Fruit fly (Drosophila melanogaster) whole organism, embryonic: ENCODE results near the gene CG14111.

ENCODE experiments used
- Blimp-1 ChIP-seq: fragments of 200-800 bp; sonication (Bioruptor generic); optimal IDR thresholded peaks from 3 replicates; lab custom pipeline; 2018; ENCODE audit warnings: missing biosample characterization, missing genetic modification characterization, mild to moderate bottlenecking, moderate library complexity, missing genetic modification reagents
- CG1024 ChIP-seq: fragments of 200-800 bp; sonication (Bioruptor generic); IDR thresholded peaks from 2 replicates; pipeline ENCODE4 v1.3.6; 2022; ENCODE audit warnings: missing biosample characterization, missing genetic modification characterization
- CG11696 ChIP-seq: fragments of 200-800 bp; sonication (Bioruptor generic); IDR thresholded peaks from 2 replicates; pipeline ENCODE4 v1.3.6; 2022; ENCODE audit warnings: missing biosample characterization, missing genetic modification characterization
- CG13287 ChIP-seq: fragments of 200-800 bp; sonication (Bioruptor generic); IDR thresholded peaks from 2 replicates; pipeline ENCODE4 v1.3.6; 2022; ENCODE audit warnings: missing biosample characterization, missing genetic modification characterization; ENCODE audit not compliant: partially characterized antibody
- CG13624 ChIP-seq: fragments of 200-800 bp; sonication (Bioruptor generic); optimal IDR thresholded peaks from 2 replicates; lab custom pipeline; 2016; ENCODE audit warnings: missing biosample characterization, missing genetic modification characterization
- CG15011 ChIP-seq: fragments of 200-800 bp; sonication (Bioruptor generic); optimal IDR thresholded peaks from 3 replicates; lab custom pipeline; 2018; ENCODE audit warnings: missing biosample characterization, mild to moderate bottlenecking, missing genetic modification characterization
- CG15269 ChIP-seq: fragments of 200-800 bp; sonication (Bioruptor generic); optimal IDR thresholded peaks from 2 replicates; lab custom pipeline; 2018; ENCODE audit warnings: missing biosample characterization, mild to moderate bottlenecking, missing genetic modification characterization, moderate library complexity
- CG16815 ChIP-seq: fragments of 200-800 bp; sonication (Bioruptor generic); optimal IDR thresholded peaks from 3 replicates; lab custom pipeline; 2017; ENCODE audit warnings: missing biosample characterization, mild to moderate bottlenecking, missing genetic modification characterization
- CG17829 ChIP-seq: fragments of 200-800 bp; optimal IDR thresholded peaks from 2 replicates; lab custom pipeline; 2019; ENCODE audit warnings: missing biosample characterization, mild to moderate bottlenecking, missing genetic modification characterization, moderate library complexity
- CG18011 ChIP-seq: fragments of 200-800 bp; sonication (Bioruptor generic); optimal IDR thresholded peaks from 2 replicates; lab custom pipeline; 2017; ENCODE audit warnings: missing biosample characterization, missing genetic modification characterization, mild to moderate bottlenecking, moderate library complexity, missing genotype
- CG3065 ChIP-seq: fragments of 200-800 bp; sonication (Bioruptor generic); optimal IDR thresholded peaks from 2 replicates; lab custom pipeline; 2016; ENCODE audit warnings: missing biosample characterization, missing genetic modification characterization
- CG31365 ChIP-seq: fragments of 200-800 bp; sonication (Bioruptor generic); optimal IDR thresholded peaks from 2 replicates; lab custom pipeline; 2018; ENCODE audit warnings: missing biosample characterization, mild to moderate bottlenecking, missing genetic modification characterization
- CG5180 ChIP-seq: fragments of 200-800 bp; sonication (Bioruptor generic); optimal IDR thresholded peaks from 3 replicates; lab custom pipeline; 2017; ENCODE audit warnings: missing biosample characterization, missing genetic modification characterization, mild to moderate bottlenecking, moderate library complexity, missing genetic modification reagents
- CG6654 ChIP-seq: fragments of 200-800 bp; sonication (Bioruptor generic); optimal IDR thresholded peaks from 2 replicates; lab custom pipeline; 2017; ENCODE audit warnings: missing biosample characterization, mild to moderate bottlenecking, missing genetic modification characterization
- CG6791 ChIP-seq: fragments of 200-800 bp; sonication (Bioruptor generic); IDR thresholded peaks from 3 replicates; pipeline ENCODE4 v1.3.6; 2022; ENCODE audit warnings: missing biosample characterization, missing genetic modification characterization; ENCODE audit not compliant: partially characterized antibody
- CG8281 ChIP-seq: fragments of 200-800 bp; sonication (Bioruptor generic); optimal IDR thresholded peaks from 2 replicates; lab custom pipeline; 2018; ENCODE audit warnings: missing biosample characterization, mild to moderate bottlenecking, missing genetic modification characterization, moderate library complexity
- CG9437 ChIP-seq: fragments of 200-800 bp; sonication (Bioruptor generic); optimal IDR thresholded peaks from 2 replicates; lab custom pipeline; 2018; ENCODE audit warnings: missing biosample characterization, mild to moderate bottlenecking, missing genetic modification characterization
- CG9727 ChIP-seq: fragments of 200-800 bp; sonication (Bioruptor generic); optimal IDR thresholded peaks from 3 replicates; lab custom pipeline; 2017; ENCODE audit warnings: missing biosample characterization, mild to moderate bottlenecking, missing genetic modification characterization
- CTCF ChIP-seq: fragments of 200-800 bp; sonication (Bioruptor generic); optimal IDR thresholded peaks from 2 replicates; lab custom pipeline; 2017; ENCODE audit warnings: missing biosample characterization, mild to moderate bottlenecking, missing genetic modification characterization, moderate library complexity
- D19A ChIP-seq: fragments of 200-800 bp; optimal IDR thresholded peaks from 3 replicates; lab custom pipeline; 2019; ENCODE audit warnings: missing biosample characterization, mild to moderate bottlenecking, missing genetic modification characterization, moderate library complexity
- Dip3 ChIP-seq: fragments of 200-800 bp; sonication (Bioruptor generic); optimal IDR thresholded peaks from 3 replicates; lab custom pipeline; 2016; ENCODE audit warnings: missing biosample characterization, missing genetic modification characterization
- Dp ChIP-seq: fragments of 200-800 bp; sonication (Bioruptor generic); optimal IDR thresholded peaks from 2 replicates; lab custom pipeline; 2018; ENCODE audit warnings: missing biosample characterization, mild to moderate bottlenecking, missing genetic modification characterization, moderate library complexity
- Jarid2 ChIP-seq: fragments of 200-800 bp; sonication (Bioruptor generic); optimal IDR thresholded peaks from 3 replicates; lab custom pipeline; 2017; ENCODE audit warnings: mild to moderate bottlenecking, missing biosample characterization, missing genetic modification reagents, missing genetic modification characterization
- Kr ChIP-seq: fragments of 200-800 bp; sonication (Bioruptor generic); optimal IDR thresholded peaks from 2 replicates; lab custom pipeline; 2017; ENCODE audit warnings: missing biosample characterization, mild to moderate bottlenecking, missing genetic modification characterization
- Max ChIP-seq: fragments of 200-800 bp; sonication (Bioruptor generic); optimal IDR thresholded peaks from 2 replicates; lab custom pipeline; 2016; ENCODE audit warnings: missing biosample characterization, mild to moderate bottlenecking, missing genetic modification characterization
- Med ChIP-seq: fragments of 200-800 bp; sonication (Bioruptor generic); peaks from one replicate; lab custom pipeline; 2016; ENCODE audit warnings: missing biosample characterization, missing genetic modification characterization, mild to moderate bottlenecking, inconsistent platforms, moderate library complexity
- Nf-YB ChIP-seq: fragments of 200-800 bp; sonication (Bioruptor generic); optimal IDR thresholded peaks from 3 replicates; lab custom pipeline; 2019; ENCODE audit warnings: missing biosample characterization, mild to moderate bottlenecking, missing genetic modification characterization, moderate library complexity
- Nf-YC ChIP-seq: fragments of 200-800 bp; optimal IDR thresholded peaks from 3 replicates; lab custom pipeline; 2019; ENCODE audit warnings: missing biosample characterization, mild to moderate bottlenecking, missing genetic modification characterization, moderate library complexity
- Poxn ChIP-seq: fragments of 200-800 bp; sonication (Bioruptor generic); IDR thresholded peaks from 2 replicates; pipeline ENCODE4 v1.3.6; 2022; ENCODE audit warnings: missing biosample characterization, missing genetic modification characterization
- Sox102F ChIP-seq: fragments of 200-800 bp; sonication (Bioruptor generic); optimal IDR thresholded peaks from 2 replicates; lab custom pipeline; 2018; ENCODE audit warnings: missing biosample characterization, mild to moderate bottlenecking, missing genetic modification characterization, moderate library complexity
- Sry-δ ChIP-seq: fragments of 200-800 bp; sonication (Bioruptor generic); optimal IDR thresholded peaks from 2 replicates; lab custom pipeline; 2016; ENCODE audit warnings: missing biosample characterization, missing genetic modification characterization
- Stat92E ChIP-seq, 3 experiments: fragments of >200 bp in 2 of 3; fragments of 200-800 bp in 1 of 3; sonication (Bioruptor generic) in 1 of 3; optimal IDR thresholded peaks; 2 replicates each; lab custom pipeline; 2017 to 2019; ENCODE audit warnings: missing biosample characterization in 3 of 3, missing genetic modification characterization in 3 of 3, mild to moderate bottlenecking in 1 of 3, moderate library complexity in 1 of 3
- cad ChIP-seq: fragments of >200 bp; optimal IDR thresholded peaks from 2 replicates; lab custom pipeline; 2017; ENCODE audit warnings: missing biosample characterization, missing genetic modification characterization
- cg ChIP-seq: fragments of 200-800 bp; sonication (Bioruptor generic); optimal IDR thresholded peaks from 3 replicates; lab custom pipeline; 2019; ENCODE audit warnings: missing biosample characterization, mild to moderate bottlenecking, missing genetic modification characterization, moderate library complexity
- chif ChIP-seq, 2 experiments: fragments of 200-800 bp; sonication (Bioruptor generic); optimal IDR thresholded peaks; 3 replicates each; lab custom pipeline; 2016; ENCODE audit warnings: missing biosample characterization in 2 of 2, missing genetic modification characterization in 2 of 2
- chinmo ChIP-seq: fragments of 200-800 bp; sonication (Bioruptor generic); IDR thresholded peaks from 4 replicates; pipeline ENCODE4 v1.3.6; 2022; ENCODE audit warnings: missing biosample characterization, missing genetic modification characterization; ENCODE audit not compliant: partially characterized antibody
- crp ChIP-seq, 2 experiments: fragments of 200-800 bp; sonication (Bioruptor generic); optimal IDR thresholded peaks; 2 replicates in 1 of 2; 3 replicates in 1 of 2; lab custom pipeline; 2017; ENCODE audit warnings: missing biosample characterization in 2 of 2, missing genetic modification characterization in 2 of 2, mild to moderate bottlenecking in 1 of 2, moderate library complexity in 1 of 2
- jing ChIP-seq: fragments of 200-800 bp; sonication (Bioruptor generic); optimal IDR thresholded peaks from 2 replicates; lab custom pipeline; 2018; ENCODE audit warnings: missing biosample characterization, mild to moderate bottlenecking, missing genetic modification characterization
- kay ChIP-seq: fragments of 200-800 bp; sonication (Bioruptor generic); optimal IDR thresholded peaks from 2 replicates; lab custom pipeline; 2016; ENCODE audit warnings: missing biosample characterization, missing genetic modification characterization
- lab ChIP-seq: fragments of 200-800 bp; sonication (Bioruptor generic); optimal IDR thresholded peaks from 3 replicates; lab custom pipeline; 2017; ENCODE audit warnings: missing biosample characterization, missing genetic modification characterization, mild to moderate bottlenecking, moderate library complexity, missing genetic modification reagents
- nom ChIP-seq: fragments of 200-800 bp; sonication (Bioruptor generic); optimal IDR thresholded peaks from 2 replicates; lab custom pipeline; 2017; ENCODE audit warnings: missing biosample characterization, missing genetic modification characterization, mild to moderate bottlenecking, moderate library complexity, missing genetic modification reagents
- org-1 ChIP-seq: fragments of 200-800 bp; sonication (Bioruptor generic); optimal IDR thresholded peaks from 2 replicates; lab custom pipeline; 2017; ENCODE audit warnings: missing biosample characterization, missing genetic modification characterization
- pan ChIP-seq, 4 experiments: fragments of >200 bp in 3 of 4; fragments of 200-800 bp in 1 of 4; sonication (Bioruptor generic) in 1 of 4; optimal IDR thresholded peaks in 3 of 4; IDR thresholded peaks in 1 of 4; 2 replicates each; pipeline versions ENCODE4 v1.3.6 to Lab custom; 2017 to 2022; ENCODE audit warnings: missing biosample characterization in 2 of 4, missing genetic modification characterization in 2 of 4, mixed read lengths in 1 of 4
- row ChIP-seq: fragments of 200-800 bp; sonication (Bioruptor generic); IDR thresholded peaks from 3 replicates; pipeline ENCODE4 v1.3.6; 2022; ENCODE audit warnings: missing biosample characterization, missing genetic modification characterization
- schlank ChIP-seq: fragments of 200-800 bp; sonication (Bioruptor generic); optimal IDR thresholded peaks from 2 replicates; lab custom pipeline; 2018; ENCODE audit warnings: missing biosample characterization, mild to moderate bottlenecking, missing genetic modification characterization
- sens ChIP-seq: fragments of 200-800 bp; sonication (Bioruptor generic); peaks from one replicate; lab custom pipeline; 2016; ENCODE audit warnings: missing biosample characterization, missing genetic modification characterization
- so ChIP-seq: fragments of 200-800 bp; sonication (Bioruptor generic); IDR thresholded peaks from 3 replicates; pipeline ENCODE4 v1.3.6; 2022; ENCODE audit warnings: missing biosample characterization, missing genetic modification characterization
- tio ChIP-seq: fragments of 200-800 bp; sonication (Bioruptor generic); optimal IDR thresholded peaks from 2 replicates; lab custom pipeline; 2017; ENCODE audit warnings: missing biosample characterization, missing genetic modification characterization, inconsistent platforms
- vvl ChIP-seq: fragments of 200-800 bp; sonication (Bioruptor generic); IDR thresholded peaks from 2 replicates; pipeline ENCODE4 v1.3.6; 2022; ENCODE audit warnings: missing biosample characterization, missing genetic modification characterization

CG14111 gene

DNA sequence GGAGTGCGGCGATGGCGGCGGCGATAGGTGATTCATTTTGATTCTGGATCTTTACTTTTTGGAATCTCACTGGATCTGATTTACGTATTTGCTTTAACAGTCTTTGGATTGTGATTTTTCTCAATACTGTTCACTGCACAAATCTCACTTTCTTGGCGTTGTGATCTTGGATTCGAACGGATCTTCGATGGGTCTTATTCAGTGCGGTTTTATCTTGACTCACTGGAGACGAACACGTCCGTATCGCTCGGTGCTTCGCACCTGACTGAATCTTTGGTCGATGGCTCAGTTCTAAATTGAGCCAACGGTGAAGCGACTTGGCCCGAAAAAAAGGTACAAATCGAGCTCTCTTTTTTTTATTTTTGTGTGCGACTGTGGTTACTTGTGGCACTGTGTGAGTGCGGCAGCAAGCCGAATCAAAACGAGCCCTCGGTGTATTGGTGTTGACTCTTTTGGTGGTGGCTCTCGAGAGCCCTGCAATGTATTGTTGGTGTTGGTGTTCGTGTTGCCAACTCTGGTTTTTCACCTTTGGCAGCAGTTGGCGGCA, 23.2 kb downstream of the CG14111 start, which contains the start of gene sens (continued):
- peak; percentile 87 for TF ChIP-seq Nf-YC (tag; lab: Kevin White, UChicago)
- TF ChIP-seq chif (GFP tag; optimal IDR thresholded peaks at IDR 0.05; lab: Kevin White, UChicago) = no peak
- TF ChIP-seq CG17829 = peak; percentile 64
- TF ChIP-seq jing = no peak
- TF ChIP-seq CG15011 (GFP tag; lab: Kevin White, UChicago) = no peak
- no peak for TF ChIP-seq kay
- TF ChIP-seq Poxn = no peak
- no peak for TF ChIP-seq Dip3 (GFP tag; lab: Kevin White, UChicago)
- peak; percentile 35 for TF ChIP-seq nom (GFP tag; lab: Kevin White, UChicago)
- TF ChIP-seq lab (GFP tag; lab: Kevin White, UChicago) = no peak
- TF ChIP-seq Med (GFP tag; lab: Kevin White, UChicago) = no peak
- TF ChIP-seq CG13287 (GFP tag; lab: Robert Waterston, UW) = no peak
- TF ChIP-seq D19A (tag; lab: Kevin White, UChicago) = no peak
- no peak for TF ChIP-seq CG31365
- TF ChIP-seq CG15269 (tag; lab: Kevin White, UChicago) = no peak
- no peak for TF ChIP-seq row (GFP tag; lab: Robert Waterston, UW)
- no peak for TF ChIP-seq CG13624 (GFP tag; lab: Kevin White, UChicago)
- TF ChIP-seq Nf-YB = peak; percentile 92
- no peak for TF ChIP-seq CG6791
- TF ChIP-seq org-1 = no peak
- peak; percentile 7 for TF ChIP-seq CG5180 (GFP tag; lab: Kevin White, UChicago)
- no peak for TF ChIP-seq vvl
- TF ChIP-seq CG18011 (GFP tag; lab: Kevin White, UChicago) = no peak
- no peak for TF ChIP-seq CG8281 (tag; lab: Kevin White, UChicago)
- peak; percentile 81 for TF ChIP-seq Jarid2 (GFP tag; lab: Kevin White, UChicago)
- no peak for TF ChIP-seq schlank (tag; lab: Kevin White, UChicago)
- TF ChIP-seq Sry-δ (GFP tag; lab: Kevin White, UChicago) = no peak
- TF ChIP-seq Stat92E (GFP tag; optimal IDR thresholded peaks at IDR 0.05; lab: Kevin White, UChicago) = no peak
- TF ChIP-seq CG16815 (GFP tag; lab: Kevin White, UChicago) = no peak
- TF ChIP-seq Kr (GFP tag; lab: Kevin White, UChicago) = no peak
- TF ChIP-seq Dp (GFP tag; lab: Kevin White, UChicago) = no peak
- no peak for TF ChIP-seq CG1024 (GFP tag; lab: Robert Waterston, UW)
- no peak for TF ChIP-seq CG3065 (GFP tag; lab: Kevin White, UChicago)

DNA sequence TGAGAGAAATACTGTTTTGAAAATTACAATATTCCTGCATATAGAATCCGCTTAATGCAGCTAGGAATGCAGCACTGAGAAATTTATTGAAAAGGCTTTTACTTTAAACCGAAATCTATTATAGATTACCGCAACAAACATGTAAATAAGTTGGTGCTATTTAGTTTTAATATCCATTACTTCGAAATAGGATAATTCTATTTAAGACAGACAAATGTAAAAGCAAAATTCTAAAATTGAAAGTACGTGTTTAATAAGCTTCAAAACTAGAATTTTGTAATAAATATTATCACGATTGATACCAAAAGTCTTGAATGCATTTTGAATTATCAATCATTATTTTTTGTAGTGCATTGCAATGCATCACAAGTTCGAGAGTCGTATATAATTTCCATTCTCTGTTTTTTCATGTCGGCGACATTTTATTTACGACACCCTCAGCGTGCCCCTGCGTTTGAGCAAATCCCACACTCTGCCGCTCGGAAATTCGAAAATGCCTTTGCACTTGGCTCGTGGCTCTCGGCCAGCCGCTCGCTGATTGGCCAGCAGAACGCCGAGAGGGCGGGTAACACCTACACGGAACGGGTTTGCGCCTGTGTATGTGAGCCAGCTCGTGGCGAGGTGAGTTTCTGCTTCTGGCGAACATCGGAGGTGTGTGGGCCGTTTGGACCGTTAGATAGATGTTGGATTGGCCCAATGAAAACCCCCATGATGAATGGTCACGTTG, 25.5 kb downstream of the CG14111 start:
- peak; percentile 57 for TF ChIP-seq cad (GFP tag; lab: Kevin White, UChicago)
- no peak for TF ChIP-seq CG11696 (GFP tag; lab: Robert Waterston, UW)
- TF ChIP-seq CG9437 (GFP tag; lab: Kevin White, UChicago) = peak; percentile 11
- peak; percentile 49; the same call in 1 of the 4 replicates for TF ChIP-seq chinmo
- TF ChIP-seq Sox102F (GFP tag; lab: Kevin White, UChicago) = peak; percentile 20
- peak; percentile 69 for TF ChIP-seq CG9727
- no peak for TF ChIP-seq pan (optimal IDR thresholded peaks at IDR 0.05; lab: Kevin White, UChicago)
- TF ChIP-seq pan (GFP tag; optimal IDR thresholded peaks at IDR 0.05 in 1 of 2, IDR thresholded peaks at IDR 0.05 in 1 of 2) = peak in 1 of 2 experiments; percentile 16
- no peak for TF ChIP-seq Max (GFP tag; lab: Kevin White, UChicago)
- TF ChIP-seq CG6654 (GFP tag; lab: Kevin White, UChicago) = peak; percentile 25
- TF ChIP-seq nom (GFP tag; lab: Kevin White, UChicago) = no peak
- TF ChIP-seq sens = peak; percentile 96
- TF ChIP-seq cg (GFP tag; lab: Kevin White, UChicago) = peak; percentile 81
- TF ChIP-seq so = no peak
- TF ChIP-seq CTCF (GFP tag; lab: Kevin White, UChicago) = no peak
- no peak for TF ChIP-seq crp (GFP tag; optimal IDR thresholded peaks at IDR 0.05; lab: Kevin White, UChicago)
- TF ChIP-seq tio = peak; percentile 22
- peak; percentile 36 for TF ChIP-seq Blimp-1 (GFP tag; lab: Kevin White, UChicago)
